Worm (Caenorhabditis elegans): Measurements from ENCODE around the gene R11.4.

R11.4 gene

DNA sequence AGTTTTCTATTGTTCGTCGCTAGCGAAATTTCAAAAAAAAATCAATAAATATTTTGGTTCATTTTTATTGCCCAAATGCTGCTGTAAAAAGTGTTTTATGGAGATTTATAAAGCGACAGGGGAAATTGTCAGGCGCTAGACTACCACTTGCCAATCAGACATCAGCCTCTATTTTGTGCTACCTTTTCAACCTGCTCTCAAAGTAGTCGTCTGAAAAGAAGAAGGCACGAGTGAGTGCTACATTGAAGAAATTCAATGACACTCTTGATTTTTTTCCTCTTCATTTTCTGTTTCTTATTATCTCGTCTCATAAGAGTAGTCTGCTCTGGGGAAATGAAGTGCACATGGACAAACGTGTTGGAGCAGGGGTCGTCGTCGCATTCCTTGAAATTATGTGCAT is 4.5 kb downstream of the R11.4 start (continued):
- TF ChIP-seq mdt-29 (GFP tag; IDR thresholded peaks at IDR 0.05) (no peak), mxl-3 (GFP tag; optimal IDR thresholded peaks at IDR 0.05) (peak; percentile 23), lin-13 (GFP tag; optimal IDR thresholded peaks at IDR 0.05) (peak; percentile 9), nhr-77 (tag; optimal IDR thresholded peaks at IDR 0.05) (peak; percentile 90), lsy-2 (tag; optimal IDR thresholded peaks at IDR 0.05) (peak; percentile 39 to 83), fkh-10 (GFP tag; optimal IDR thresholded peaks at IDR 0.05) (peak; percentile 21), daf-16 (GFP tag; optimal IDR thresholded peaks at IDR 0.05) (peak; percentile 14 to 82), daf-16 (tag; optimal IDR thresholded peaks at IDR 0.05) (peak; percentile 54), T20F7.1 (GFP tag; optimal IDR thresholded peaks at IDR 0.05) (peak; percentile 81), tag-97 (GFP tag; IDR thresholded peaks at IDR 0.05) (no peak), nhr-6 (tag; optimal IDR thresholded peaks at IDR 0.05) (peak; percentile 35), zag-1 (tag; optimal IDR thresholded peaks at IDR 0.05) (no peak), hlh-11 (tag; optimal IDR thresholded peaks at IDR 0.05) (peak; percentile 74)

DNA sequence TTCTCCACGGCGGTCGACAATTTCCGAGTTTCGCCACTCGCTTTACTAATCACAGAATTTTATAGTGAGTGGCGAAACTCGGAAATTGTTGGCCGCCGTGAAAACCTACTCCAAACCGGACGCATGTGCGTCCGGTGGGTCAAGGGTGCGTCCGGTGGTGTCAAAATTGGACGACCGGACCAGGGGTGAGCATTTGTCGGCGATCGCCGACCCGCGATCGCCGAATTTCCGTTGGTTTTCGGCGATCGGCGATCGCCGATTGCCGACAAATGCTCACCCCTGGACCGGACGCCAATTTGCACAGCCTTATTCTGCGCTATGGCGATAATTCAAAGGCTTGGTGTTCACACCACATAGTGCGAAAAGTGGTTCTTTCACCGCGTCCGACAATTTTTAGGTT is 6.1 kb downstream of the R11.4 start:
- peak; percentile 86 for TF ChIP-seq set-16 (GFP tag; IDR thresholded peaks at IDR 0.05)
- 0 out of 2 replicates have a peak, but pooled peaks have one; percentile 10 for TF ChIP-seq snpc-1.2 (GFP tag; IDR thresholded peaks at IDR 0.05)
- TF ChIP-seq hlh-30 (tag; optimal IDR thresholded peaks at IDR 0.05; ENCODE audit: insufficient read depth), result no peak

DNA sequence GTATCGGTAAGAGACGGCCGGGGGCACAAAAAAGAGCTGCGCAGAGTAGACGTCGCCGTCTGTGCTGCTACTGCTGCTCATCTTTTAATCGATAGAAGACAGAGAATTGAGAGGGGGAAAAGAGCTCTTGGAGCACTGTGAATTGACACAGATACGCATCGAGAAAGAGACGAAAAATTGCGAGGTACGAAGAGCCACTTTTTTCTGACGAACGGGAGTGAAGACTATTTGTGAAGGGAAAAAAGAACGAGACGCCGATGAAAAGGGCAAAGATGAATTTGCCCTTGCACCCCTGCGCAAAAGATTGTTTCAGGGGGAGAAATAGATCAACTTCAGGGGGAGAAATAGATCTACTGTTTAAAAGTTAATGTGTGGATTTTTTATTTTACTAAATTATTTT is 8.2 kb downstream of the R11.4 start:
- TF ChIP-seq zip-11 (GFP tag; IDR thresholded peaks at IDR 0.05) (no peak), lin-38 (GFP tag; IDR thresholded peaks at IDR 0.05) (no peak), hmg-1.1 (GFP tag; IDR thresholded peaks at IDR 0.05) (peak; percentile 89), nhr-25 (tag; optimal IDR thresholded peaks at IDR 0.05; ENCODE audit: borderline replicate concordance, insufficient read depth) (no peak), dmd-6 (GFP tag; IDR thresholded peaks at IDR 0.05) (0 out of 2 replicates have a peak, but pooled peaks have one; percentile 23), dmd-8 (GFP tag; IDR thresholded peaks at IDR 0.05) (no peak), ZK337.2 (GFP tag; IDR thresholded peaks at IDR 0.05) (no peak), ztf-7 (tag; optimal IDR thresholded peaks at IDR 0.05) (no peak), ctbp-1 (GFP tag; IDR thresholded peaks at IDR 0.05) (0 out of 2 replicates have a peak, but pooled peaks have one; percentile 55), arid-1 (GFP tag; conservative IDR thresholded peaks at IDR 0.05) (no peak), nhr-6 (tag; optimal IDR thresholded peaks at IDR 0.05) (no peak), mdt-29 (GFP tag; IDR thresholded peaks at IDR 0.05) (0 out of 2 replicates have a peak, but pooled peaks have one; percentile 22), ZK546.5 (tag; optimal IDR thresholded peaks at IDR 0.05) (no peak), T20F7.1 (GFP tag; optimal IDR thresholded peaks at IDR 0.05) (no peak), cey-2 (tag; optimal IDR thresholded peaks at IDR 0.05; ENCODE audit: borderline replicate concordance, insufficient read depth) (no peak), hif-1 (tag; optimal IDR thresholded peaks at IDR 0.05) (peak in 1 of 2 experiments; percentile 19), spr-3 (GFP tag; optimal IDR thresholded peaks at IDR 0.05) (no peak), tra-1 (GFP tag; IDR thresholded peaks at IDR 0.05) (no peak), zfp-2 (tag; optimal IDR thresholded peaks at IDR 0.05) (peak; percentile 0), tag-97 (GFP tag; IDR thresholded peaks at IDR 0.05) (no peak), nhr-111 (GFP tag; optimal IDR thresholded peaks at IDR 0.05) (no peak), nhr-77 (tag; optimal IDR thresholded peaks at IDR 0.05) (peak; percentile 37), ceh-28 (tag; optimal IDR thresholded peaks at IDR 0.05) (peak; percentile 13), nhr-102 (tag; optimal IDR thresholded peaks at IDR 0.05) (no peak), vab-7 (GFP tag; IDR thresholded peaks at IDR 0.05) (peak; percentile 54; the same call in 1 of the 2 replicates), zag-1 (tag; optimal IDR thresholded peaks at IDR 0.05) (no peak), ceh-32 (tag; optimal IDR thresholded peaks at IDR 0.05; ENCODE audit: poor library complexity) (no peak), egl-43 (GFP tag; IDR thresholded peaks at IDR 0.05) (peak; percentile 79), php-3 (GFP tag; IDR thresholded peaks at IDR 0.05) (no peak), ces-1 (GFP tag; optimal IDR thresholded peaks at IDR 0.05) (no peak), lin-39 (tag; optimal IDR thresholded peaks at IDR 0.05) (no peak), D1046.2 (GFP tag; IDR thresholded peaks at IDR 0.05) (no peak), madf-9 (GFP tag; conservative IDR thresholded peaks at IDR 0.05) (no peak), snpc-4 (tag; optimal IDR thresholded peaks at IDR 0.05) (no peak), F49E8.2 (tag; optimal IDR thresholded peaks at IDR 0.05; ENCODE audit: borderline replicate concordance) (no peak), hlh-11 (tag; optimal IDR thresholded peaks at IDR 0.05) (peak; percentile 27), lir-3 (tag; optimal IDR thresholded peaks at IDR 0.05) (no peak)

Measured in whole organism, L4 larva.